Fruit fly (Drosophila melanogaster) whole organism, wandering third instar larva: ENCODE data around the gene CG13894.

Experiments used
- Hnf4 ChIP-seq: fragments of 200-800 bp; sonication (Bioruptor generic); optimal IDR thresholded peaks from 2 replicates; lab custom pipeline; 2016; ENCODE audit warnings: missing biosample characterization, mild to moderate bottlenecking, missing genetic modification characterization
- Hr78 ChIP-seq: fragments of >200 bp; optimal IDR thresholded peaks from 2 replicates; lab custom pipeline; 2017; ENCODE audit warnings: missing biosample characterization, missing genetic modification characterization
- OdsH ChIP-seq: fragments of 200-800 bp; sonication (Bioruptor generic); optimal IDR thresholded peaks from 2 replicates; lab custom pipeline; 2016; ENCODE audit warnings: missing biosample characterization, mild to moderate bottlenecking, missing genetic modification characterization
- Sp1 ChIP-seq: fragments of 200-800 bp; sonication (Bioruptor generic); optimal IDR thresholded peaks from 3 replicates; lab custom pipeline; 2019; ENCODE audit warnings: missing biosample characterization, mild to moderate bottlenecking, missing genetic modification characterization, moderate library complexity
- ey ChIP-seq: fragments of 200-800 bp; sonication (Bioruptor generic); optimal IDR thresholded peaks from 2 replicates; lab custom pipeline; 2016; ENCODE audit warnings: missing biosample characterization, missing genetic modification characterization
- fru ChIP-seq: fragments of 200-800 bp; sonication (Bioruptor generic); optimal IDR thresholded peaks from 3 replicates; lab custom pipeline; 2016; ENCODE audit warnings: missing biosample characterization, mild to moderate bottlenecking, missing genetic modification characterization
- h ChIP-seq: fragments of 200-800 bp; sonication (Bioruptor generic); optimal IDR thresholded peaks from 3 replicates; lab custom pipeline; 2016; ENCODE audit warnings: missing biosample characterization, mild to moderate bottlenecking, missing genetic modification characterization
- jim ChIP-seq: fragments of 175-275, 200-325 bp; sonication (Bioruptor generic); optimal IDR thresholded peaks from 2 replicates; lab custom pipeline; 2016; ENCODE audit warnings: missing biosample characterization, mild to moderate bottlenecking, missing genetic modification characterization
- pan ChIP-seq: fragments of >200 bp; optimal IDR thresholded peaks from 2 replicates; lab custom pipeline; 2017
- usp ChIP-seq: fragments of >200 bp; optimal IDR thresholded peaks from 2 replicates; lab custom pipeline; 2017; ENCODE audit warnings: missing biosample characterization, missing genetic modification characterization

DNA sequence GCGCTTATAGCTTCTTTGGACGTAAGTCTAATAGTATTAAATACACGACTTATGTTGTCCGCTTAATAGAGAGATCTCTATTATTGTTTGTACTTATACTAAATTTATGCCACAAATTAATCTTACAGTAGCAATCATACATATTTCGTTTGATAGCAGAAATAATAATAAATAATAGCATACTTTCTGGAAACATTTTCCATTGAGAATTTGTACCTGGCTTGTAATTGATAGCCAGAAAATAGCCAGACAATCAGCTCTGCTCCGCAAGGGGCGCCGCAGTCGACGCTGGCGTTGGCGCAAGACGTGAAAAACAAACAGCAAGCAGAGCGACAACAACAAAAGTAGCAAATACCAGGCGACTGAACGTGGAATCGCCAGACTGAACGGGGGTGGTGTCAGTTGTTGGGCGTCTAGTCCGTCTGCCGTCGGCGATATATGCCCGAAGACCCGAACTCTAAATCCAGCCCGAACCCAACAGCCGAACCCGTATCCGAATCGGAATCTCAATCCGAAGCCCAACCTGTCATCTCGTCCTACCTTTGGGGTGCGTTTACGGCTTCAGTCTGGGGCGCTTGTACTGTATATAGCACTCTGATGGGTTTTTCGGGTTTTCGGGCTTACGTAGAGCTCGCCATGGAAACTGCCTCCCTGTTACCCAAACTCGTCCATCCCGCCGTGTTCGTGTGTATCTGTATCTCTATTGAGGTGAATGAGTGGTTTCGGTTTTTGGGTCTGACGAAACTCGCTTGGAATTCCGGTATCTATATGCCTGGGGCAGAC is 615 bp upstream of the CG13894 start:
- TF ChIP-seq Hr78 (no peak), ey (GFP tag; lab: Kevin White, UChicago) (peak; percentile 35), jim (GFP tag; lab: Kevin White, UChicago) (no peak), Hnf4 (GFP tag; lab: Kevin White, UChicago) (no peak), h (peak; percentile 55), Sp1 (GFP tag; lab: Kevin White, UChicago) (peak; percentile 42), usp (GFP tag; lab: Kevin White, UChicago) (no peak), pan (lab: Kevin White, UChicago) (no peak), OdsH (GFP tag; lab: Kevin White, UChicago) (peak; percentile 38), fru (GFP tag; lab: Kevin White, UChicago) (peak; percentile 49)
